Worm (Caenorhabditis elegans): ENCODE data around the gene nsy-7.

DNA sequence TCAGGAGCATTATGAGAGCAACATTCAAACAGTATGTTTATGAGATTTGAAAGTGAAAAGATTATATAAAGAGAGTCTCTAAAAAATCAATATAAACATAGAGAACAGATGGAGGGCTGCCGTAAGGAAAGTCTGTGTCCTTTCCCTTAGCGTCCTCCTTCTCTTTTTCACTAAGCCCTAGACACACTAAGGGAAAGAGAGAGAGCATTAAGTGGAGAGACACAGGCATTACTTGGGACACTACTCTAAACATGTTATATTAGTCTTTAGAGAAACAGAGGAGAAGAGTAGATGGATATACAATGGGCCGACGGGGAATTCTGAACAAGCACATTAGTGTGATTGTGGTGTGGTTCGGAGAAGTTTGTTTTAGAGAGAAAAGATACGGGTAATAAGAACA is 9.9 kb upstream of the nsy-7 start:
- TF ChIP-seq tbx-11 (GFP tag; IDR thresholded peaks at IDR 0.05) (no peak), flt-1 (GFP tag; IDR thresholded peaks at IDR 0.05) (no peak), ama-1 (optimal IDR thresholded peaks at IDR 0.05) (no peak), sea-1 (GFP tag; conservative IDR thresholded peaks at IDR 0.05) (no peak), aly-1 (tag; optimal IDR thresholded peaks at IDR 0.05) (no peak), tra-4 (tag; optimal IDR thresholded peaks at IDR 0.05) (no peak)

Data from whole organism, early embryonic.